Fruit fly (Drosophila melanogaster): Measurements from ENCODE around the gene CG32107.
A peak's percentile ranks its signal among the peaks of the same experiment; 100 is the strongest.

Gene CG32107

dm6 chr3L:12843056-12843799, 17.9 kb downstream of the CG32107 start, which contains the start of gene nebu (continued):
- peak; percentile 99 for TF ChIP-seq rgr (GFP tag; optimal IDR thresholded peaks at IDR 0.05)
- TF ChIP-seq Vsx2 (GFP tag; optimal IDR thresholded peaks at IDR 0.05; ENCODE audit: partially characterized antibody) = no peak
- TF ChIP-seq woc (GFP tag; optimal IDR thresholded peaks at IDR 0.05) = peak; percentile 96
- TF ChIP-seq CG32264 (GFP tag; optimal IDR thresholded peaks at IDR 0.05) = peak; percentile 98
- no peak for TF ChIP-seq Hr78 (GFP tag; optimal IDR thresholded peaks at IDR 0.05)
- TF ChIP-seq br (GFP tag; optimal IDR thresholded peaks at IDR 0.05) = peak; percentile 99
- no peak for TF ChIP-seq dl (GFP tag; optimal IDR thresholded peaks at IDR 0.05; ENCODE audit: insufficient read depth in 1 of 2, partially characterized antibody in 2 of 2)

- TF ChIP-seq sv (GFP tag; optimal IDR thresholded peaks at IDR 0.05) (no peak), Sp1 (GFP tag; optimal IDR thresholded peaks at IDR 0.05) (no peak), rgr (GFP tag; optimal IDR thresholded peaks at IDR 0.05) (no peak), Hr78 (GFP tag; optimal IDR thresholded peaks at IDR 0.05) (no peak), Rel (GFP tag; optimal IDR thresholded peaks at IDR 0.05) (no peak), Rel (tag; optimal IDR thresholded peaks at IDR 0.05) (no peak), woc (GFP tag; optimal IDR thresholded peaks at IDR 0.05) (no peak), h (GFP tag; optimal IDR thresholded peaks at IDR 0.05) (no peak), psq (GFP tag; optimal IDR thresholded peaks at IDR 0.05) (no peak), Mio (GFP tag; optimal IDR thresholded peaks at IDR 0.05) (no peak), sage (GFP tag; optimal IDR thresholded peaks at IDR 0.05) (no peak), dsf (GFP tag; optimal IDR thresholded peaks at IDR 0.05; ENCODE audit: borderline replicate concordance) (no peak), Dif (GFP tag; optimal IDR thresholded peaks at IDR 0.05; ENCODE audit: partially characterized antibody) (no peak), Hr83 (GFP tag; optimal IDR thresholded peaks at IDR 0.05; ENCODE audit: poor library complexity, severe bottlenecking) (no peak)
These were observed 18.6 kb downstream of the CG32107 start for dm6 chr3L:12842532-12842931.

- TF ChIP-seq woc (GFP tag; optimal IDR thresholded peaks at IDR 0.05) (no peak), fru (GFP tag; optimal IDR thresholded peaks at IDR 0.05) (no peak), Myc (optimal IDR thresholded peaks at IDR 0.05) (no peak), Abd-B (GFP tag; optimal IDR thresholded peaks at IDR 0.05) (no peak), dl (GFP tag; optimal IDR thresholded peaks at IDR 0.05; ENCODE audit: insufficient read depth in 1 of 2, partially characterized antibody in 2 of 2) (no peak), psq (GFP tag; optimal IDR thresholded peaks at IDR 0.05) (no peak), foxo (GFP tag; optimal IDR thresholded peaks at IDR 0.05) (no peak), Dfd (GFP tag; optimal IDR thresholded peaks at IDR 0.05) (no peak), Sp1 (GFP tag; optimal IDR thresholded peaks at IDR 0.05) (no peak), Dif (GFP tag; optimal IDR thresholded peaks at IDR 0.05; ENCODE audit: partially characterized antibody) (no peak), HLH106 (tag; optimal IDR thresholded peaks at IDR 0.05) (no peak), sv (GFP tag; optimal IDR thresholded peaks at IDR 0.05) (no peak), Jra (GFP tag; optimal IDR thresholded peaks at IDR 0.05) (no peak), Hnf4 (GFP tag; optimal IDR thresholded peaks at IDR 0.05) (no peak), Mio (GFP tag; optimal IDR thresholded peaks at IDR 0.05) (no peak), rgr (GFP tag; optimal IDR thresholded peaks at IDR 0.05) (no peak)
These were observed 19.6 kb downstream of the CG32107 start for dm6 chr3L:12841459-12841858.

dm6 chr3L:12839882-12840281, 21.2 kb downstream of the CG32107 start:
- TF ChIP-seq CrebA (GFP tag; optimal IDR thresholded peaks at IDR 0.05; ENCODE audit: borderline replicate concordance) (no peak), N (GFP tag; optimal IDR thresholded peaks at IDR 0.05) (no peak), Abd-B (GFP tag; optimal IDR thresholded peaks at IDR 0.05) (no peak), lola (GFP tag; optimal IDR thresholded peaks at IDR 0.05) (no peak), ey (GFP tag; optimal IDR thresholded peaks at IDR 0.05) (no peak), Hr83 (GFP tag; optimal IDR thresholded peaks at IDR 0.05; ENCODE audit: poor library complexity, severe bottlenecking) (no peak), brk (GFP tag; optimal IDR thresholded peaks at IDR 0.05) (no peak), tai (GFP tag; optimal IDR thresholded peaks at IDR 0.05) (no peak), CG9705 (GFP tag; optimal IDR thresholded peaks at IDR 0.05) (no peak), OdsH (GFP tag; optimal IDR thresholded peaks at IDR 0.05) (no peak), CG32264 (GFP tag; optimal IDR thresholded peaks at IDR 0.05) (no peak), Hnf4 (GFP tag; optimal IDR thresholded peaks at IDR 0.05) (no peak), foxo (GFP tag; optimal IDR thresholded peaks at IDR 0.05) (no peak)

Measured in whole organism, wandering third instar larva.